Worm (Caenorhabditis elegans) whole organism, L4 larva: Measurements from ENCODE around the gene wdfy-2.

Experiments
- fkh-10 ChIP-seq: fragments of 150-350 bp; optimal IDR thresholded peaks from 2 replicates; lab custom pipeline; 2014; ENCODE audit warnings: missing biosample characterization, missing genetic modification reagents, missing genetic modification characterization
- mep-1 ChIP-seq: fragments of 150-350 bp; sonication (generic microtip); optimal IDR thresholded peaks from 3 replicates; lab custom pipeline; 2014; ENCODE audit warnings: missing biosample characterization, missing genetic modification characterization
- mxl-2 ChIP-seq: fragments of 200-800 bp; sonication (Bioruptor generic); conservative IDR thresholded peaks from 2 replicates; pipeline ENCODE4 v1.3.6; 2022; ENCODE audit warnings: missing genetic modification reagents, missing genetic modification characterization, missing compliant biosample characterization
- nhr-25 ChIP-seq: sonication (generic microtip); optimal IDR thresholded peaks from 2 replicates; lab custom pipeline; 2017; ENCODE audit warnings: missing genetic modification characterization, mild to moderate bottlenecking, missing compliant biosample characterization, antibody characterized with exemption, moderate library complexity, borderline replicate concordance; ENCODE audit not compliant: insufficient read depth

ce11 chrII:9301065-9301464 lies 18.6 kb upstream of the wdfy-2 start:
- no peak for TF ChIP-seq mxl-2
- peak; percentile 13 for TF ChIP-seq mep-1 (tag; lab: Kevin White, UChicago)
- no peak for TF ChIP-seq fkh-10 (GFP tag; lab: Kevin White, UChicago)
- TF ChIP-seq nhr-25 (tag; lab: Kevin White, UChicago), result no peak
